Fruit fly (Drosophila melanogaster): Measurements from ENCODE around the gene CG15475.

DNA sequence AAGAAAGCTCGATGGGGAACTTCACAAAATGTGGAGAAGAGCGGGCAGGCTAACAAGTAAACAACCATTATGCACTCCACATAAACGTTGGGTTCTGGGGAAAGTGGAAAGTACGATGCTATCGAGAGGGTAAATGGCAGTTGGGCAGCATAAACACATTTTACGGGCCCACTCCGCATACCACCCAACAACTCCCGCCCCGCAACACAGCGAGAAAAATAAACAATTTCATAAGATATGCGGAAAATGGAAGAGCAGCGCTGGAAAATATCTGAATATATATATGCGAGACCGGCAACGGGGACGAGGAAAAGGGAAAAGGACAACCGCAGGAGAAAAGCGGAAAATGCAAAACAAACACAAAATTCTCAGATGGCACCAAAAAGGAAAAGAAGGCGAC is 13.0 kb upstream of the CG15475 start:
- TF ChIP-seq CG8478 (optimal IDR thresholded peaks at IDR 0.05), result no peak
- no peak for TF ChIP-seq CTCF (optimal IDR thresholded peaks at IDR 0.05)

All from S2 (cell line).